Worm (Caenorhabditis elegans): Measurements from ENCODE around the gene pals-17.

Gene pals-17

ce11 chrIII:1398183-1398582, 6.5 kb upstream of the pals-17 start:
- TF ChIP-seq ces-1 (GFP tag; optimal IDR thresholded peaks at IDR 0.05): no peak
- no peak for TF ChIP-seq snpc-4 (tag; optimal IDR thresholded peaks at IDR 0.05)
- TF ChIP-seq lsy-2 (tag; optimal IDR thresholded peaks at IDR 0.05): no peak
- no peak for TF ChIP-seq flh-1 (GFP tag; optimal IDR thresholded peaks at IDR 0.05)
- no peak for TF ChIP-seq ceh-39 (tag; optimal IDR thresholded peaks at IDR 0.05)
- no peak for TF ChIP-seq elt-1 (tag; optimal IDR thresholded peaks at IDR 0.05; ENCODE audit: borderline replicate concordance, insufficient read depth)
- no peak for TF ChIP-seq ceh-43 (GFP tag; optimal IDR thresholded peaks at IDR 0.05)
- TF ChIP-seq ceh-83 (GFP tag; optimal IDR thresholded peaks at IDR 0.05): no peak
- no peak for TF ChIP-seq zip-8 (tag; optimal IDR thresholded peaks at IDR 0.05)
- TF ChIP-seq nhr-237 (tag; optimal IDR thresholded peaks at IDR 0.05): no peak
- TF ChIP-seq mep-1 (tag; optimal IDR thresholded peaks at IDR 0.05): no peak
- TF ChIP-seq cnd-1 (tag; optimal IDR thresholded peaks at IDR 0.05): no peak
- TF ChIP-seq ham-2 (GFP tag; optimal IDR thresholded peaks at IDR 0.05): no peak
- TF ChIP-seq unc-120 (tag; optimal IDR thresholded peaks at IDR 0.05; ENCODE audit: poor library complexity, severe bottlenecking): no peak
- TF ChIP-seq nhr-28 (tag; optimal IDR thresholded peaks at IDR 0.05): no peak

- no peak for TF ChIP-seq mep-1 (tag; optimal IDR thresholded peaks at IDR 0.05)
- no peak for TF ChIP-seq lin-32 (GFP tag; optimal IDR thresholded peaks at IDR 0.05)
- TF ChIP-seq ceh-83 (GFP tag; optimal IDR thresholded peaks at IDR 0.05): no peak
- TF ChIP-seq snpc-4 (tag; optimal IDR thresholded peaks at IDR 0.05): no peak
- no peak for TF ChIP-seq mls-2 (tag; optimal IDR thresholded peaks at IDR 0.05)
- no peak for TF ChIP-seq zip-8 (tag; optimal IDR thresholded peaks at IDR 0.05)
- no peak for TF ChIP-seq drap-1 (GFP tag; optimal IDR thresholded peaks at IDR 0.05)
- TF ChIP-seq elt-1 (tag; optimal IDR thresholded peaks at IDR 0.05; ENCODE audit: borderline replicate concordance, insufficient read depth): no peak
- TF ChIP-seq bed-3 (GFP tag; optimal IDR thresholded peaks at IDR 0.05): no peak
- TF ChIP-seq ceh-43 (GFP tag; optimal IDR thresholded peaks at IDR 0.05): no peak
- no peak for TF ChIP-seq ham-2 (GFP tag; optimal IDR thresholded peaks at IDR 0.05)
- no peak for TF ChIP-seq nhr-2 (tag; optimal IDR thresholded peaks at IDR 0.05)
- TF ChIP-seq flh-1 (GFP tag; optimal IDR thresholded peaks at IDR 0.05): no peak
Observed at ce11 chrIII:1395355-1395754, 3.7 kb upstream of the pals-17 start.

- no peak for TF ChIP-seq ceh-39 (tag; optimal IDR thresholded peaks at IDR 0.05)
- no peak for TF ChIP-seq nhr-2 (tag; optimal IDR thresholded peaks at IDR 0.05)
- TF ChIP-seq lin-32 (GFP tag; optimal IDR thresholded peaks at IDR 0.05): no peak
- no peak for TF ChIP-seq cnd-1 (tag; optimal IDR thresholded peaks at IDR 0.05)
- TF ChIP-seq nhr-28 (tag; optimal IDR thresholded peaks at IDR 0.05): no peak
Observed at ce11 chrIII:1392763-1393162, 1.1 kb upstream of the pals-17 start.

ce11 chrIII:1389988-1390387, 1.7 kb downstream of the pals-17 start:
- no peak for TF ChIP-seq lsy-2 (tag; optimal IDR thresholded peaks at IDR 0.05)
- no peak for TF ChIP-seq unc-62 (GFP tag; optimal IDR thresholded peaks at IDR 0.05)
- no peak for TF ChIP-seq zip-8 (tag; optimal IDR thresholded peaks at IDR 0.05)
- no peak for TF ChIP-seq M03D4.4 (tag; optimal IDR thresholded peaks at IDR 0.05)
- no peak for TF ChIP-seq unc-39 (tag; optimal IDR thresholded peaks at IDR 0.05)
- no peak for TF ChIP-seq tbx-8 (GFP tag; optimal IDR thresholded peaks at IDR 0.05)
- TF ChIP-seq mls-2 (tag; optimal IDR thresholded peaks at IDR 0.05): no peak
- TF ChIP-seq sptf-1 (tag; optimal IDR thresholded peaks at IDR 0.05): no peak
- no peak for TF ChIP-seq snpc-4 (tag; optimal IDR thresholded peaks at IDR 0.05)
- no peak for TF ChIP-seq elt-3 (tag; optimal IDR thresholded peaks at IDR 0.05)
- no peak for TF ChIP-seq ztf-11 (tag; optimal IDR thresholded peaks at IDR 0.05)
- no peak for TF ChIP-seq nhr-237 (tag; optimal IDR thresholded peaks at IDR 0.05)

DNA sequence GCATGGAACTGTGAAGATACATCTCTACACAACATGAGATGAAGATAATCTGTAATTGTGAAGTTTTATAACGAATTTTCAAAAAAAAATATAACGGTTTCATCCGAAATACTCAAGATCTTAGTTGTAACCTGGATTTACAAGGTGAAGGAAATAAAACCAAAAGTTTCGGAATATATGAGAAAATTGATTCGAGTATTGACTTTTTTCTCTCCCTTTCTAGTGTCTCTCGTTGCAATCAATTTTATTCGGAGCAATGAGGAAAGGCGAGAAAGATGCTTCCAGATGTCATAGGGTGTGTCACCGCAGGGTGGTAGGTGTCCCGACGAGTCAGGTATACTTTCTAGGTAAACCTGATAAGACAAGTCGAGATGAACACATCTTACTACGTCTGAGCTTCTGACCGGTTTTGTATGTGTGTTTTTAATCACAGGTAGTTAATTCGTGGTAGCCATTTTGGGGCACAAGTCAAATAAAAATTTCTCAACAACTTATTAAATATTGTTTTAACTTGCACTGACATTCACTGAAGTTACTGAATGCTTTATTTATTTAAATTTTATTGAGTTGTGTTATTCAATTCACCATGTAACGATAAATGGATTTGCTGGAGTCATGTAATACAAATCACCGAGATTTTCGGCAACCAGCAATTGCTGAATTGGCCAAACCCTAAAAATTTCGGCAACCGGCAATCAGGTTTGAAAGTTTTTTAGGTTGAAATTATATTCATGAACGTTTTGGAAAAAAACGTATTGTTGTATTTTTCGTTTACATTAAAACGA, 3.2 kb downstream of the pals-17 start, which contains the start of gene pals-20:
TSS of gene pals-20 (minus strand) at position 51 of the 785 bp plus-strand sequence.
- TF ChIP-seq nhr-2 (tag; optimal IDR thresholded peaks at IDR 0.05) (no peak), mep-1 (tag; optimal IDR thresholded peaks at IDR 0.05) (no peak), cnd-1 (tag; optimal IDR thresholded peaks at IDR 0.05) (no peak), ces-1 (GFP tag; optimal IDR thresholded peaks at IDR 0.05) (no peak), bed-3 (GFP tag; optimal IDR thresholded peaks at IDR 0.05) (no peak), nhr-12 (tag; optimal IDR thresholded peaks at IDR 0.05) (no peak), lin-32 (GFP tag; optimal IDR thresholded peaks at IDR 0.05) (no peak), unc-62 (GFP tag; optimal IDR thresholded peaks at IDR 0.05) (no peak), mab-5 (tag; optimal IDR thresholded peaks at IDR 0.05) (no peak), drap-1 (GFP tag; optimal IDR thresholded peaks at IDR 0.05) (no peak), M03D4.4 (tag; optimal IDR thresholded peaks at IDR 0.05) (no peak), snpc-4 (tag; optimal IDR thresholded peaks at IDR 0.05) (no peak), sem-2 (GFP tag; optimal IDR thresholded peaks at IDR 0.05) (no peak), lsy-2 (tag; optimal IDR thresholded peaks at IDR 0.05) (no peak), nhr-237 (tag; optimal IDR thresholded peaks at IDR 0.05) (no peak), ceh-83 (GFP tag; optimal IDR thresholded peaks at IDR 0.05) (no peak), ham-2 (GFP tag; optimal IDR thresholded peaks at IDR 0.05) (no peak), ceh-39 (tag; optimal IDR thresholded peaks at IDR 0.05) (no peak), pha-4 (tag; optimal IDR thresholded peaks at IDR 0.05) (no peak)

Data from whole organism, mixed stage, embryonic.